Worm (Caenorhabditis elegans): ENCODE measurements around the gene pals-28.

- TF ChIP-seq ama-1 (optimal IDR thresholded peaks at IDR 0.05), result no peak
- TF ChIP-seq egl-27 (tag; optimal IDR thresholded peaks at IDR 0.05), result no peak
- TF ChIP-seq unc-62 (GFP tag; optimal IDR thresholded peaks at IDR 0.05), result no peak
- no peak for TF ChIP-seq nhr-129 (tag; optimal IDR thresholded peaks at IDR 0.05)
- TF ChIP-seq mdl-1 (tag; optimal IDR thresholded peaks at IDR 0.05), result no peak
- TF ChIP-seq mab-5 (tag; optimal IDR thresholded peaks at IDR 0.05), result no peak
- no peak for TF ChIP-seq nhr-25 (tag; optimal IDR thresholded peaks at IDR 0.05)
- TF ChIP-seq nhr-77 (tag; optimal IDR thresholded peaks at IDR 0.05), result no peak
Observed at ce11 chrIII:4397115-4397514, 12.5 kb downstream of the pals-28 start, which contains the start of gene R07E5.5.

Data from whole organism, L2 larva.